Worm (Caenorhabditis elegans) whole organism, midembryonic: ENCODE measurements around the gene T10B9.9.
"Not testable (repeated sequence)": the region's sequence is repeated elsewhere in the genome, so short reads cannot be mapped to it uniquely, and the experiment has no call there.

Experiments used
- T22C8.4 ChIP-seq: fragments of 200-800 bp; sonication (Bioruptor generic); IDR thresholded peaks from 2 replicates; pipeline ENCODE4 v1.3.6; 2022; ENCODE audit warnings: missing genetic modification characterization, missing compliant biosample characterization
- cog-1 ChIP-seq: sonication (generic microtip); optimal IDR thresholded peaks from 2 replicates; lab custom pipeline; 2016; ENCODE audit warnings: missing genetic modification characterization, missing compliant biosample characterization
- flt-1 ChIP-seq: fragments of 200-800 bp; sonication (Bioruptor generic); IDR thresholded peaks from 2 replicates; pipeline ENCODE4 v1.3.6; 2022; ENCODE audit warnings: missing genetic modification characterization, missing compliant biosample characterization
- klf-2 ChIP-seq: fragments of 200-800 bp; sonication (Bioruptor generic); conservative IDR thresholded peaks from 2 replicates; pipeline ENCODE4 v1.3.6; 2022; ENCODE audit warnings: missing genetic modification reagents, missing genetic modification characterization, missing compliant biosample characterization
- med-1 ChIP-seq: sonication (generic microtip); optimal IDR thresholded peaks from 2 replicates; lab custom pipeline; 2017; ENCODE audit warnings: missing genetic modification characterization, mild to moderate bottlenecking, missing compliant biosample characterization, antibody characterized with exemption, missing genetic modification reagents; ENCODE audit not compliant: insufficient read depth
- ref-1 ChIP-seq: fragments of 200-800 bp; sonication (Bioruptor generic); conservative IDR thresholded peaks from 2 replicates; pipeline ENCODE4 v1.3.6; 2022; ENCODE audit warnings: missing genetic modification reagents, missing genetic modification characterization, missing compliant biosample characterization
- tab-1 ChIP-seq: fragments of 200-800 bp; sonication (Bioruptor generic); IDR thresholded peaks from 2 replicates; pipeline ENCODE4 v1.3.6; 2022; ENCODE audit warnings: missing genetic modification characterization, missing compliant biosample characterization
- ztf-23 ChIP-seq: fragments of 200-800 bp; sonication (Bioruptor generic); IDR thresholded peaks from 2 replicates; pipeline ENCODE4 v1.3.6; 2022; ENCODE audit warnings: missing genetic modification reagents, missing genetic modification characterization, missing compliant biosample characterization
- ztf-29 ChIP-seq: fragments of 200-800 bp; sonication (Bioruptor generic); IDR thresholded peaks from 2 replicates; pipeline ENCODE4 v1.3.6; 2022; ENCODE audit warnings: missing genetic modification reagents, missing genetic modification characterization, missing compliant biosample characterization

T10B9.9 gene

ce11 chrII:9753730-9754129 lies 22.0 kb downstream of the T10B9.9 start, which contains the start of gene ZK1321.1:
ZK1321.1 (plus strand) TSS chrII:9754030.
- no peak for TF ChIP-seq T22C8.4
- TF ChIP-seq klf-2 (GFP tag; lab: Robert Waterston, UW) = no peak
- TF ChIP-seq med-1 (GFP tag; lab: Kevin White, UChicago) = no peak
- TF ChIP-seq ref-1 = no peak
- TF ChIP-seq ztf-23 = no peak
- TF ChIP-seq ztf-29 (GFP tag; lab: Robert Waterston, UW) = no peak
- no peak for TF ChIP-seq tab-1
- TF ChIP-seq flt-1 = no peak
- no peak for TF ChIP-seq cog-1 (tag; lab: Kevin White, UChicago)

ce11 chrII:9753056-9753455 lies 22.6 kb downstream of the T10B9.9 start, which contains the start of gene Y53C12B.7:
Y53C12B.7 (minus strand) TSS chrII:9753218.
- no peak for TF ChIP-seq ztf-23
- no peak for TF ChIP-seq med-1 (GFP tag; lab: Kevin White, UChicago)
- no peak for TF ChIP-seq flt-1
- no peak for TF ChIP-seq T22C8.4
- no peak for TF ChIP-seq klf-2 (GFP tag; lab: Robert Waterston, UW)
- no peak for TF ChIP-seq cog-1 (tag; lab: Kevin White, UChicago)
- TF ChIP-seq ztf-29 (GFP tag; lab: Robert Waterston, UW) = no peak
- no peak for TF ChIP-seq ref-1
- TF ChIP-seq tab-1 = no peak

- TF ChIP-seq flt-1 = no peak
- no peak for TF ChIP-seq ztf-29 (GFP tag; lab: Robert Waterston, UW)
- no peak for TF ChIP-seq med-1 (GFP tag; lab: Kevin White, UChicago)
- TF ChIP-seq klf-2 (GFP tag; lab: Robert Waterston, UW) = no peak
- TF ChIP-seq ref-1 = no peak
- no peak for TF ChIP-seq ztf-23
- TF ChIP-seq cog-1 (tag; lab: Kevin White, UChicago) = no peak
- TF ChIP-seq tab-1 = no peak
- TF ChIP-seq T22C8.4 = no peak
Observed at ce11 chrII:9752278-9752677, 23.4 kb downstream of the T10B9.9 start.

- TF ChIP-seq ref-1 (no peak), ztf-29 (GFP tag; lab: Robert Waterston, UW) (no peak), tab-1 (no peak), cog-1 (tag; lab: Kevin White, UChicago) (peak; percentile 83), flt-1 (0 out of 2 replicates have a peak, but pooled peaks have one; percentile 11), klf-2 (GFP tag; lab: Robert Waterston, UW) (no peak)
Observed at ce11 chrII:9746069-9746468, 29.6 kb downstream of the T10B9.9 start, which contains the start of the genes Y53C12B.1 and nos-3. Y53C12B.1 (minus strand) TSS chrII:9746078. nos-3 (plus strand) TSS chrII:9746316.

- TF ChIP-seq flt-1 (no peak), ztf-23 (no peak), med-1 (GFP tag; lab: Kevin White, UChicago) (no peak), ref-1 (no peak), ztf-29 (GFP tag; lab: Robert Waterston, UW) (no peak)
Observed at ce11 chrII:9742784-9743183, 32.9 kb downstream of the T10B9.9 start, which contains the start of gene pno-1. pno-1 (minus strand) TSS chrII:9742884.

ce11 chrII:9741400-9741799 lies 34.3 kb downstream of the T10B9.9 start:
- no peak for TF ChIP-seq cog-1 (tag; lab: Kevin White, UChicago)
- no peak for TF ChIP-seq flt-1
- no peak for TF ChIP-seq ztf-29 (GFP tag; lab: Robert Waterston, UW)
- no peak for TF ChIP-seq med-1 (GFP tag; lab: Kevin White, UChicago)
- TF ChIP-seq ref-1 = no peak
- no peak for TF ChIP-seq ztf-23

- TF ChIP-seq med-1 (GFP tag; lab: Kevin White, UChicago) (no peak), ztf-23 (no peak), ref-1 (no peak), flt-1 (no peak), T22C8.4 (no peak), klf-2 (GFP tag; lab: Robert Waterston, UW) (no peak), tab-1 (no peak), ztf-29 (GFP tag; lab: Robert Waterston, UW) (no peak), cog-1 (tag; lab: Kevin White, UChicago) (no peak)
Observed at ce11 chrII:9740552-9740951, 35.1 kb downstream of the T10B9.9 start.

- no peak for TF ChIP-seq ztf-29 (GFP tag; lab: Robert Waterston, UW)
- no peak for TF ChIP-seq flt-1
- TF ChIP-seq tab-1 = no peak
- no peak for TF ChIP-seq cog-1 (tag; lab: Kevin White, UChicago)
- no peak for TF ChIP-seq ref-1
- TF ChIP-seq T22C8.4 = no peak
- TF ChIP-seq klf-2 (GFP tag; lab: Robert Waterston, UW) = no peak
- TF ChIP-seq med-1 (GFP tag; lab: Kevin White, UChicago) = no peak
- TF ChIP-seq ztf-23 = no peak
Observed at ce11 chrII:9738820-9739219, 36.9 kb downstream of the T10B9.9 start.

- TF ChIP-seq tab-1 = no peak
- no peak for TF ChIP-seq cog-1 (tag; lab: Kevin White, UChicago)
- no peak for TF ChIP-seq klf-2 (GFP tag; lab: Robert Waterston, UW)
- no peak for TF ChIP-seq ztf-29 (GFP tag; lab: Robert Waterston, UW)
- no peak for TF ChIP-seq ref-1
- TF ChIP-seq med-1 (GFP tag; lab: Kevin White, UChicago) = no peak
- no peak for TF ChIP-seq T22C8.4
- no peak for TF ChIP-seq flt-1
- no peak for TF ChIP-seq ztf-23
Observed at ce11 chrII:9735785-9736184, 39.9 kb downstream of the T10B9.9 start.

ce11 chrII:9731810-9732209 lies 43.9 kb downstream of the T10B9.9 start, which contains the start of gene mab-3:
mab-3 (plus strand) TSS chrII:9732137.
- not testable (repeated sequence) for TF ChIP-seq ref-1; ztf-23; cog-1 (tag; lab: Kevin White, UChicago)

- TF ChIP-seq ztf-29 (GFP tag; lab: Robert Waterston, UW) = no peak
- TF ChIP-seq med-1 (GFP tag; lab: Kevin White, UChicago) = no peak
- no peak for TF ChIP-seq flt-1
Observed at ce11 chrII:9729866-9730265, 45.8 kb downstream of the T10B9.9 start.
